Worm (Caenorhabditis elegans): ENCODE results near the gene sri-45.
A peak's percentile ranks its signal among the peaks of the same experiment; 100 is the strongest.
"Not testable (repeated sequence)": the region's sequence is repeated elsewhere in the genome, so short reads cannot be mapped to it uniquely, and the experiment has no call there.

sri-45 gene

ce11 chrII:614701-615100, 46.9 kb downstream of the sri-45 start:
- TF ChIP-seq lir-3 (tag; optimal IDR thresholded peaks at IDR 0.05) (no peak), fkh-10 (GFP tag; optimal IDR thresholded peaks at IDR 0.05) (no peak), gei-8 (GFP tag; optimal IDR thresholded peaks at IDR 0.05) (no peak), ceh-28 (tag; optimal IDR thresholded peaks at IDR 0.05) (peak; percentile 65), aha-1 (tag) (peak; percentile 49)

ce11 chrII:612361-612760, 49.2 kb downstream of the sri-45 start, which contains the start of gene clec-118:
clec-118 (minus strand) TSS chrII:612461.
- TF ChIP-seq egl-43 (GFP tag; IDR thresholded peaks at IDR 0.05); hlh-30 (tag; optimal IDR thresholded peaks at IDR 0.05; ENCODE audit: insufficient read depth); zag-1 (tag; optimal IDR thresholded peaks at IDR 0.05): not testable (repeated sequence)
